Fruit fly (Drosophila melanogaster): ENCODE measurements around the gene CG5111.

Gene CG5111

dm6 chr3R:25482463-25483173 lies 23.5 kb upstream of the CG5111 start, which contains the start of the genes XNP, CG42488 and CG5116 (continued):
- no peak for TF ChIP-seq CG10321 (GFP tag; IDR thresholded peaks at IDR 0.05)
- TF ChIP-seq CG1603 (tag; optimal IDR thresholded peaks at IDR 0.05): no peak
- no peak for TF ChIP-seq ara (GFP tag; IDR thresholded peaks at IDR 0.05)
- TF ChIP-seq pnt (GFP tag; optimal IDR thresholded peaks at IDR 0.05): no peak
- TF ChIP-seq MTF-1 (GFP tag; optimal IDR thresholded peaks at IDR 0.05; ENCODE audit: borderline replicate concordance): no peak
- no peak for TF ChIP-seq Neu2 (GFP tag; optimal IDR thresholded peaks at IDR 0.05; ENCODE audit: borderline replicate concordance)
- TF ChIP-seq CG13424 (tag; optimal IDR thresholded peaks at IDR 0.05): peak; percentile 66
- no peak for TF ChIP-seq ttk (GFP tag; IDR thresholded peaks at IDR 0.05)
- TF ChIP-seq Opbp (GFP tag; IDR thresholded peaks at IDR 0.05; ENCODE audit: partially characterized antibody): peak; percentile 97
- TF ChIP-seq cg (GFP tag; optimal IDR thresholded peaks at IDR 0.05): no peak
- TF ChIP-seq Dbx (GFP tag; IDR thresholded peaks at IDR 0.05): peak; percentile 70; the same call in 1 of the 3 replicates
- TF ChIP-seq CG15011 (GFP tag; optimal IDR thresholded peaks at IDR 0.05): no peak
- TF ChIP-seq mirr (GFP tag; optimal IDR thresholded peaks at IDR 0.05): peak; percentile 38
- peak; percentile 7 for TF ChIP-seq CG3163 (GFP tag; optimal IDR thresholded peaks at IDR 0.05)
- TF ChIP-seq Stat92E (GFP tag; optimal IDR thresholded peaks at IDR 0.05): no peak
- TF ChIP-seq Chrac-16 (GFP tag; optimal IDR thresholded peaks at IDR 0.05): peak; percentile 37
- no peak for TF ChIP-seq CG10274 (GFP tag; optimal IDR thresholded peaks at IDR 0.05)
- peak; percentile 27 to 88 for TF ChIP-seq bsh (GFP tag; optimal IDR thresholded peaks at IDR 0.05)
- TF ChIP-seq Bteb2 (GFP tag; optimal IDR thresholded peaks at IDR 0.05): no peak
- no peak for TF ChIP-seq Poxn (GFP tag; IDR thresholded peaks at IDR 0.05)
- peak; percentile 43 for TF ChIP-seq HLH54F (GFP tag; optimal IDR thresholded peaks at IDR 0.05)
- TF ChIP-seq tx (GFP tag; optimal IDR thresholded peaks at IDR 0.05): no peak
- TF ChIP-seq Atf6 (GFP tag; IDR thresholded peaks at IDR 0.05): 0 out of 2 replicates have a peak, but pooled peaks have one; percentile 26
- peak; percentile 97 for TF ChIP-seq Bgb (GFP tag; IDR thresholded peaks at IDR 0.05; ENCODE audit: partially characterized antibody)
- no peak for TF ChIP-seq CG1792 (GFP tag; optimal IDR thresholded peaks at IDR 0.05)
- no peak for TF ChIP-seq CG12219 (GFP tag; optimal IDR thresholded peaks at IDR 0.05)
- no peak for TF ChIP-seq luna (GFP tag; optimal IDR thresholded peaks at IDR 0.05)
- no peak for TF ChIP-seq D (optimal IDR thresholded peaks at IDR 0.05)
- no peak for TF ChIP-seq D (GFP tag; optimal IDR thresholded peaks at IDR 0.05)
- TF ChIP-seq jing (GFP tag; optimal IDR thresholded peaks at IDR 0.05): no peak
- TF ChIP-seq pita (GFP tag; optimal IDR thresholded peaks at IDR 0.05): no peak
- no peak for TF ChIP-seq CG31441 (GFP tag; IDR thresholded peaks at IDR 0.05)
- TF ChIP-seq CG8924 (tag; optimal IDR thresholded peaks at IDR 0.05): peak; percentile 75
- peak in 1 of 3 experiments; percentile 54 for TF ChIP-seq lola (GFP tag; optimal IDR thresholded peaks at IDR 0.05)
- peak; percentile 62 for TF ChIP-seq Ptx1 (GFP tag; IDR thresholded peaks at IDR 0.05)
- TF ChIP-seq Xrp1 (GFP tag; IDR thresholded peaks at IDR 0.05): peak; percentile 40; the same call in 1 of the 2 replicates

dm6 chr3R:25489116-25489515 lies 17.0 kb upstream of the CG5111 start:
- TF ChIP-seq CG16813 (GFP tag; IDR thresholded peaks at IDR 0.05; ENCODE audit: partially characterized antibody) (no peak), NC2α (GFP tag; optimal IDR thresholded peaks at IDR 0.05) (no peak), CG15011 (GFP tag; optimal IDR thresholded peaks at IDR 0.05) (peak; percentile 39), CG16863 (GFP tag; optimal IDR thresholded peaks at IDR 0.05) (no peak), Hr78 (GFP tag; optimal IDR thresholded peaks at IDR 0.05) (peak in 1 of 2 experiments; percentile 81), CG17359 (tag; optimal IDR thresholded peaks at IDR 0.05) (peak; percentile 76), Bgb (GFP tag; IDR thresholded peaks at IDR 0.05; ENCODE audit: partially characterized antibody) (no peak), hkb (optimal IDR thresholded peaks at IDR 0.05) (no peak), hkb (GFP tag; IDR thresholded peaks at IDR 0.05) (peak; percentile 71), CG3281 (GFP tag; optimal IDR thresholded peaks at IDR 0.05) (peak; percentile 58), CG1529 (GFP tag; optimal IDR thresholded peaks at IDR 0.05) (no peak), Scr (GFP tag; IDR thresholded peaks at IDR 0.05; ENCODE audit: partially characterized antibody) (no peak), pnt (GFP tag; optimal IDR thresholded peaks at IDR 0.05) (no peak), Myb (GFP tag; optimal IDR thresholded peaks at IDR 0.05) (no peak), lola (GFP tag; optimal IDR thresholded peaks at IDR 0.05) (peak in 1 of 3 experiments; percentile 42), ash1 (GFP tag; optimal IDR thresholded peaks at IDR 0.05) (no peak), CG6272 (GFP tag; IDR thresholded peaks at IDR 0.05) (no peak), Dfd (GFP tag; optimal IDR thresholded peaks at IDR 0.05) (no peak)

Data from whole organism, embryonic.